Worm (Caenorhabditis elegans) whole organism, L3 larva: ENCODE measurements around the gene str-193.

Experiments
- nhr-237 ChIP-seq: fragments of 150-350 bp; optimal IDR thresholded peaks from 2 replicates; lab custom pipeline; 2014; ENCODE audit warnings: missing biosample characterization, missing genetic modification characterization
- nhr-77 ChIP-seq: fragments of 150-350 bp; optimal IDR thresholded peaks from 2 replicates; lab custom pipeline; 2014; ENCODE audit warnings: missing biosample characterization, missing genetic modification characterization
- skn-1 ChIP-seq: fragments of 150-350 bp; optimal IDR thresholded peaks from 2 replicates; lab custom pipeline; 2014; ENCODE audit warnings: missing biosample characterization, missing genetic modification characterization
- snpc-4 ChIP-seq: fragments of 150-350 bp; optimal IDR thresholded peaks from 2 replicates; lab custom pipeline; 2014; ENCODE audit warnings: missing biosample characterization, missing genetic modification characterization
- tbx-2 ChIP-seq: sonication (generic microtip); optimal IDR thresholded peaks from 2 replicates; lab custom pipeline; 2016; ENCODE audit warnings: mild to moderate bottlenecking, missing genetic modification characterization, missing compliant biosample characterization
- unc-62 ChIP-seq: fragments of 150-350 bp; sonication (generic microtip); optimal IDR thresholded peaks from 4 replicates; lab custom pipeline; 2014; ENCODE audit warnings: missing biosample characterization, missing genetic modification reagents, missing genetic modification characterization

DNA sequence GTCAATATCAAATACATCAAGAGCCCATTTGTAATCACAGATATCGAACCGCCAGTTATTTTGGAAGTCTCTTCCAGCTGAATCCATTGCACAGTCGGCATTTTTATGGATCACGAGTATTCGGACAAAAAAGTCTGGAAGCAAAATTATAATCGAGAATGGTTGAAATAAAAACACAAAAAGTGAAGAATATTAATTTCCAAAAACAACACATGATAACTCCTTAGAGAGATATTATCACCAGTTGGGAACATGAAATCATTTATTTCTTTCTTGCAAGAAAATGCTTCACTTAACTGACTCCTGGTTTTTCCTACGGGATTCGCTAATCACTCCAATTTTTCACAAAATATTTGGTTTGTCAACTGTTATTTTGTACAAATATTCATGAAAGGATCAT is 2.5 kb upstream of the str-193 start, which contains the start of gene str-2:
- TF ChIP-seq skn-1 (tag; lab: Kevin White, UChicago) (no peak), nhr-237 (tag; lab: Kevin White, UChicago) (no peak), snpc-4 (tag; lab: Kevin White, UChicago) (no peak), nhr-77 (tag; lab: Kevin White, UChicago) (no peak), unc-62 (GFP tag; lab: Kevin White, UChicago) (no peak), tbx-2 (tag; lab: Kevin White, UChicago) (no peak)
